Worm (Caenorhabditis elegans): ENCODE data around the gene unc-16.

DNA sequence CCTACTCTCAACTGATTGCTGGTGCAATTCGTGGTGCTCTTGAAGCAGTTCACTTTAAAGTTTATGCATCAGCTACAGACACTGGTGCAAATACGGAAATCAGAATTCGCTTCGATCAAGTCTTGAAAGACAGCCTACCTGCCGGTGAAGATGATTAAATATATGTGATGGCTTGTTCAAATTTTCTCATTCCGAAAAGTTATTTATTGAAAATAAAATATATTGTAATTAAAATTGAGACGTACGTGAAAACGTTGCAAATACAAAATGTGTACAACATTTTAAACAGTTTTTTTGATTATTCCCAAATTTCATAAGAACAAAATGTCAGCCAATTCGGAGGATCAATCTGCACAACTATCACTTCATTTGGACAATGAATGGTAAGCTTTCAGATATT is 19.2 kb upstream of the unc-16 start, which contains the start of gene ZK1098.6:
- TF ChIP-seq hrde-1 (tag; optimal IDR thresholded peaks at IDR 0.05; ENCODE audit: borderline replicate concordance) (no peak), egl-44 (GFP tag; IDR thresholded peaks at IDR 0.05) (no peak), pbrm-1 (GFP tag; IDR thresholded peaks at IDR 0.05) (no peak)

Data from whole organism, young adult.